Fruit fly (Drosophila melanogaster): ENCODE data around the gene CG17776.

dm6 chrX:2193809-2194207, 9.3 kb downstream of the CG17776 start, which contains the start of gene CG14053:
- TF ChIP-seq CG17359 (tag; optimal IDR thresholded peaks at IDR 0.05): no peak
- TF ChIP-seq disco-r (GFP tag; optimal IDR thresholded peaks at IDR 0.05): no peak
- no peak for TF ChIP-seq CG7987 (GFP tag; optimal IDR thresholded peaks at IDR 0.05)
- no peak for TF ChIP-seq HmgZ (tag; optimal IDR thresholded peaks at IDR 0.05)
- no peak for TF ChIP-seq fd3F (GFP tag; optimal IDR thresholded peaks at IDR 0.05)
- TF ChIP-seq CG34224 (GFP tag; IDR thresholded peaks at IDR 0.05; ENCODE audit: partially characterized antibody): no peak
- TF ChIP-seq Hr3 (GFP tag; optimal IDR thresholded peaks at IDR 0.05): no peak
- no peak for TF ChIP-seq oc (tag; optimal IDR thresholded peaks at IDR 0.05)
- no peak for TF ChIP-seq CG7786 (GFP tag; optimal IDR thresholded peaks at IDR 0.05)
- no peak for TF ChIP-seq CG13424 (tag; optimal IDR thresholded peaks at IDR 0.05)
